Fruit fly (Drosophila melanogaster): ENCODE results near the gene CG14805.

dm6 chrX:1903968-1904367, 26.9 kb downstream of the CG14805 start:
- TF ChIP-seq CG8478 (optimal IDR thresholded peaks at IDR 0.05) (no peak), EcR (GFP tag; optimal IDR thresholded peaks at IDR 0.05) (no peak)

All from whole organism.